Fruit fly (Drosophila melanogaster) whole organism, embryonic: ENCODE data around the gene CG13046.
A peak's percentile ranks its signal among the peaks of the same experiment; 100 is the strongest.

Source experiments
- B-H1 ChIP-seq: fragments of 200-800 bp; sonication (Bioruptor generic); IDR thresholded peaks from 3 replicates; pipeline ENCODE4 v1.3.6; 2022; ENCODE audit warnings: missing biosample characterization, missing genetic modification characterization
- CG10366 ChIP-seq: fragments of 200-800 bp; sonication (Bioruptor generic); IDR thresholded peaks from 2 replicates; pipeline ENCODE4 v1.3.6; 2022; ENCODE audit warnings: missing biosample characterization, missing genetic modification characterization
- CG11504 ChIP-seq: fragments of 200-800 bp; sonication (Bioruptor generic); optimal IDR thresholded peaks from 3 replicates; lab custom pipeline; 2019; ENCODE audit warnings: missing biosample characterization, mild to moderate bottlenecking, missing genetic modification characterization, moderate library complexity
- CG12219 ChIP-seq: fragments of 200-800 bp; sonication (Bioruptor generic); optimal IDR thresholded peaks from 3 replicates; lab custom pipeline; 2018; ENCODE audit warnings: missing biosample characterization, mild to moderate bottlenecking, missing genetic modification characterization
- CG12236 ChIP-seq: fragments of 200-800 bp; sonication (Bioruptor generic); optimal IDR thresholded peaks from 2 replicates; lab custom pipeline; 2016; ENCODE audit warnings: missing biosample characterization, missing genetic modification characterization
- CG15269 ChIP-seq: fragments of 200-800 bp; sonication (Bioruptor generic); optimal IDR thresholded peaks from 2 replicates; lab custom pipeline; 2018; ENCODE audit warnings: missing biosample characterization, mild to moderate bottlenecking, missing genetic modification characterization, moderate library complexity
- CG16863 ChIP-seq: fragments of 200-800 bp; sonication (Bioruptor generic); optimal IDR thresholded peaks from 3 replicates; lab custom pipeline; 2016; ENCODE audit warnings: missing biosample characterization, missing genetic modification characterization
- CG2678 ChIP-seq: fragments of 200-800 bp; sonication (Bioruptor generic); optimal IDR thresholded peaks from 3 replicates; lab custom pipeline; 2019; ENCODE audit warnings: missing biosample characterization, mild to moderate bottlenecking, missing genetic modification characterization, moderate library complexity
- CG31441 ChIP-seq: fragments of 200-800 bp; sonication (Bioruptor generic); IDR thresholded peaks from 2 replicates; pipeline ENCODE4 v1.3.6; 2022; ENCODE audit warnings: missing biosample characterization, missing genetic modification characterization
- CG3281 ChIP-seq: fragments of 200-800 bp; sonication (Bioruptor generic); optimal IDR thresholded peaks from 3 replicates; lab custom pipeline; 2017; ENCODE audit warnings: missing biosample characterization, mild to moderate bottlenecking, missing genetic modification characterization
- CG4707 ChIP-seq: fragments of 200-800 bp; sonication (Bioruptor generic); optimal IDR thresholded peaks from 2 replicates; lab custom pipeline; 2018; ENCODE audit warnings: missing biosample characterization, mild to moderate bottlenecking, missing genetic modification characterization, moderate library complexity
- CG4854 ChIP-seq: fragments of 200-800 bp; sonication (Bioruptor generic); optimal IDR thresholded peaks from 2 replicates; lab custom pipeline; 2016; ENCODE audit warnings: missing biosample characterization, missing genetic modification characterization, inconsistent platforms
- CG5953 ChIP-seq: fragments of 200-800 bp; sonication (Bioruptor generic); IDR thresholded peaks from 2 replicates; pipeline ENCODE4 v1.3.6; 2022; ENCODE audit warnings: missing biosample characterization, missing genetic modification characterization
- CG7839 ChIP-seq: fragments of 200-800 bp; sonication (Bioruptor generic); optimal IDR thresholded peaks from 3 replicates; lab custom pipeline; 2018; ENCODE audit warnings: missing biosample characterization, mild to moderate bottlenecking, missing genetic modification characterization, moderate library complexity
- CG8281 ChIP-seq: fragments of 200-800 bp; sonication (Bioruptor generic); optimal IDR thresholded peaks from 2 replicates; lab custom pipeline; 2018; ENCODE audit warnings: missing biosample characterization, mild to moderate bottlenecking, missing genetic modification characterization, moderate library complexity
- CoRest ChIP-seq: fragments of 200-800 bp; sonication (Bioruptor generic); optimal IDR thresholded peaks from 3 replicates; lab custom pipeline; 2018; ENCODE audit warnings: missing biosample characterization, mild to moderate bottlenecking, missing genetic modification characterization, moderate library complexity
- Deaf1 ChIP-seq: fragments of 200-800 bp; optimal IDR thresholded peaks from 3 replicates; lab custom pipeline; 2019; ENCODE audit warnings: missing biosample characterization, mild to moderate bottlenecking, missing genetic modification characterization, moderate library complexity
- Doc2 ChIP-seq: fragments of 200-800 bp; sonication (Bioruptor generic); IDR thresholded peaks from 2 replicates; pipeline ENCODE4 v1.3.6; 2022; ENCODE audit warnings: missing biosample characterization, missing genetic modification characterization
- Eip74EF ChIP-seq, 2 experiments: fragments of 200-800 bp in 1 of 2; fragments of >200 bp in 1 of 2; sonication (Bioruptor generic) in 1 of 2; optimal IDR thresholded peaks; 2 replicates each; lab custom pipeline; 2017 to 2019; ENCODE audit warnings: missing biosample characterization in 2 of 2, missing genetic modification characterization in 2 of 2, mild to moderate bottlenecking in 1 of 2, moderate library complexity in 1 of 2
- Fer2 ChIP-seq: fragments of 200-800 bp; sonication (Bioruptor generic); optimal IDR thresholded peaks from 2 replicates; lab custom pipeline; 2018; ENCODE audit warnings: missing biosample characterization, mild to moderate bottlenecking, missing genetic modification characterization, moderate library complexity
- H2.0 ChIP-seq: fragments of 200-800 bp; sonication (Bioruptor generic); IDR thresholded peaks from 2 replicates; pipeline ENCODE4 v1.3.6; 2022; ENCODE audit warnings: missing biosample characterization, missing genetic modification characterization
- HmgZ ChIP-seq: fragments of 200-800 bp; sonication (Bioruptor generic); optimal IDR thresholded peaks from 2 replicates; lab custom pipeline; 2018; ENCODE audit warnings: missing biosample characterization, mild to moderate bottlenecking, missing genetic modification characterization
- Hr51 ChIP-seq, 2 experiments: fragments of 200-800 bp; sonication (Bioruptor generic); optimal IDR thresholded peaks; 2 replicates in 1 of 2; 3 replicates in 1 of 2; lab custom pipeline; 2016 to 2018; ENCODE audit warnings: missing biosample characterization in 2 of 2, missing genetic modification characterization in 2 of 2, mild to moderate bottlenecking in 1 of 2, moderate library complexity in 1 of 2
- MBD-R2 ChIP-seq: fragments of 200-800 bp; sonication (Bioruptor generic); IDR thresholded peaks from 2 replicates; pipeline ENCODE4 v1.3.6; 2022; ENCODE audit warnings: missing biosample characterization, missing genetic modification characterization
- MTF-1 ChIP-seq: fragments of 200-800 bp; sonication (Bioruptor generic); optimal IDR thresholded peaks from 2 replicates; lab custom pipeline; 2018; ENCODE audit warnings: missing biosample characterization, mild to moderate bottlenecking, missing genetic modification characterization, borderline replicate concordance
- Oli ChIP-seq: fragments of 200-800 bp; sonication (Bioruptor generic); optimal IDR thresholded peaks from 2 replicates; lab custom pipeline; 2018; ENCODE audit warnings: missing biosample characterization, mild to moderate bottlenecking, missing genetic modification characterization, moderate library complexity
- PHDP ChIP-seq: fragments of 200-800 bp; sonication (Bioruptor generic); optimal IDR thresholded peaks from 3 replicates; lab custom pipeline; 2018; ENCODE audit warnings: missing biosample characterization, mild to moderate bottlenecking, missing genetic modification characterization, moderate library complexity
- Ptx1 ChIP-seq: fragments of 200-800 bp; sonication (Bioruptor generic); IDR thresholded peaks from 2 replicates; pipeline ENCODE4 v1.3.6; 2022; ENCODE audit warnings: missing biosample characterization, missing genetic modification characterization
- Scr ChIP-seq: fragments of 200-800 bp; sonication (Bioruptor generic); IDR thresholded peaks from 2 replicates; pipeline ENCODE4 v1.3.6; 2022; ENCODE audit warnings: missing biosample characterization, missing genetic modification characterization; ENCODE audit not compliant: partially characterized antibody
- Sox100B ChIP-seq: fragments of 200-800 bp; sonication (Bioruptor generic); optimal IDR thresholded peaks from 3 replicates; lab custom pipeline; 2018; ENCODE audit warnings: missing biosample characterization, mild to moderate bottlenecking, missing genetic modification characterization
- Sox102F ChIP-seq: fragments of 200-800 bp; sonication (Bioruptor generic); optimal IDR thresholded peaks from 2 replicates; lab custom pipeline; 2018; ENCODE audit warnings: missing biosample characterization, mild to moderate bottlenecking, missing genetic modification characterization, moderate library complexity
- Taf1 ChIP-seq: fragments of 200-800 bp; sonication (Bioruptor generic); IDR thresholded peaks from 2 replicates; pipeline ENCODE4 v1.3.6; 2022; ENCODE audit warnings: missing biosample characterization, missing genetic modification characterization
- Usf ChIP-seq: fragments of 200-800 bp; sonication (Bioruptor generic); optimal IDR thresholded peaks from 2 replicates; lab custom pipeline; 2017; ENCODE audit warnings: missing genotype, missing biosample characterization, missing genetic modification characterization
- abd-A ChIP-seq: fragments of 200-800 bp; sonication (Bioruptor generic); optimal IDR thresholded peaks from 3 replicates; lab custom pipeline; 2019; ENCODE audit warnings: missing biosample characterization, mild to moderate bottlenecking, missing genetic modification characterization, moderate library complexity
- dati ChIP-seq: fragments of 200-800 bp; sonication (Bioruptor generic); IDR thresholded peaks from 2 replicates; pipeline ENCODE4 v1.3.6; 2022; ENCODE audit warnings: missing biosample characterization, missing genetic modification characterization
- dmrt99B ChIP-seq: fragments of 200-800 bp; sonication (Bioruptor generic); optimal IDR thresholded peaks from 2 replicates; lab custom pipeline; 2018; ENCODE audit warnings: missing biosample characterization, mild to moderate bottlenecking, missing genetic modification characterization, moderate library complexity
- dysf ChIP-seq: fragments of 200-800 bp; sonication (Bioruptor generic); IDR thresholded peaks from 3 replicates; pipeline ENCODE4 v1.3.6; 2022; ENCODE audit warnings: missing biosample characterization, missing genetic modification characterization
- eyg ChIP-seq: fragments of 200-800 bp; sonication (Bioruptor generic); optimal IDR thresholded peaks from 3 replicates; lab custom pipeline; 2016; ENCODE audit warnings: missing biosample characterization, missing genetic modification characterization
- gem ChIP-seq: fragments of 200-800 bp; sonication (Bioruptor generic); optimal IDR thresholded peaks from 2 replicates; lab custom pipeline; 2019; ENCODE audit warnings: missing biosample characterization, mild to moderate bottlenecking, missing genetic modification characterization, moderate library complexity
- ham ChIP-seq: fragments of 200-800 bp; sonication (Bioruptor generic); IDR thresholded peaks from 2 replicates; pipeline ENCODE4 v1.3.6; 2022; ENCODE audit warnings: missing biosample characterization, missing genetic modification characterization
- hkb ChIP-seq, 2 experiments: fragments of 200-800 bp in 1 of 2; fragments of >200 bp in 1 of 2; sonication (Bioruptor generic) in 1 of 2; IDR thresholded peaks in 1 of 2; optimal IDR thresholded peaks in 1 of 2; 2 replicates each; pipeline versions ENCODE4 v1.3.6 to Lab custom; 2017 to 2022; ENCODE audit warnings: missing biosample characterization in 1 of 2, missing genetic modification characterization in 1 of 2
- prd ChIP-seq, 3 experiments: fragments of >200 bp in 2 of 3; fragments of 200-800 bp in 1 of 3; sonication (Bioruptor generic) in 1 of 3; optimal IDR thresholded peaks in 2 of 3; IDR thresholded peaks in 1 of 3; 2 replicates in 2 of 3; 3 replicates in 1 of 3; pipeline versions ENCODE4 v1.3.6 to Lab custom; 2017 to 2022; ENCODE audit warnings: missing biosample characterization in 1 of 3, missing genetic modification characterization in 1 of 3
- row ChIP-seq: fragments of 200-800 bp; sonication (Bioruptor generic); IDR thresholded peaks from 3 replicates; pipeline ENCODE4 v1.3.6; 2022; ENCODE audit warnings: missing biosample characterization, missing genetic modification characterization
- tap ChIP-seq: fragments of 200-800 bp; optimal IDR thresholded peaks from 3 replicates; lab custom pipeline; 2019; ENCODE audit warnings: missing biosample characterization, mild to moderate bottlenecking, missing genetic modification characterization, moderate library complexity
- tio ChIP-seq: fragments of 200-800 bp; sonication (Bioruptor generic); optimal IDR thresholded peaks from 2 replicates; lab custom pipeline; 2017; ENCODE audit warnings: missing biosample characterization, missing genetic modification characterization, inconsistent platforms
- unpg ChIP-seq: fragments of 200-800 bp; sonication (Bioruptor generic); optimal IDR thresholded peaks from 3 replicates; lab custom pipeline; 2018; ENCODE audit warnings: missing biosample characterization, mild to moderate bottlenecking, missing genetic modification characterization, moderate library complexity
- yki ChIP-seq: fragments of >200 bp; optimal IDR thresholded peaks from 3 replicates; lab custom pipeline; 2018

The CG13046 gene

dm6 chr3L:16305820-16306650 lies 17.8 kb upstream of the CG13046 start, which contains the start of the genes CG13043 and CG13063:
Gene CG13043 (minus strand): TSS chr3L:16305870.
Gene CG13063 (plus strand): TSS chr3L:16306600.
- TF ChIP-seq Scr (no peak), CG10366 (no peak), tio (GFP tag; lab: Kevin White, UChicago) (no peak), Usf (GFP tag; lab: Kevin White, UChicago) (no peak), Sox100B (GFP tag; lab: Kevin White, UChicago) (peak; percentile 32), CG4854 (GFP tag; lab: Kevin White, UChicago) (no peak), abd-A (tag; lab: Kevin White, UChicago) (no peak), PHDP (tag; lab: Kevin White, UChicago) (peak; percentile 3), Fer2 (no peak), B-H1 (no peak), CG2678 (tag; lab: Kevin White, UChicago) (peak; percentile 42), row (GFP tag; lab: Robert Waterston, UW) (peak; percentile 41; the same call in 1 of the 3 replicates), CG12219 (GFP tag; lab: Kevin White, UChicago) (no peak), H2.0 (GFP tag; lab: Robert Waterston, UW) (0 out of 2 replicates have a peak, but pooled peaks have one; percentile 17), CG8281 (no peak), dati (no peak), CG11504 (tag; lab: Kevin White, UChicago) (peak; percentile 59), prd (optimal IDR thresholded peaks at IDR 0.05; lab: Kevin White, UChicago) (no peak), prd (GFP tag; IDR thresholded peaks at IDR 0.05; lab: Robert Waterston, UW) (no peak), ham (no peak), dysf (GFP tag; lab: Robert Waterston, UW) (0 out of 3 replicates have a peak, but pooled peaks have one; percentile 31), HmgZ (tag; lab: Kevin White, UChicago) (no peak), MTF-1 (GFP tag; lab: Kevin White, UChicago) (no peak), Eip74EF (GFP tag; optimal IDR thresholded peaks at IDR 0.05; lab: Kevin White, UChicago) (peak in 1 of 2 experiments; percentile 5), Doc2 (GFP tag; lab: Robert Waterston, UW) (no peak), MBD-R2 (GFP tag; lab: Robert Waterston, UW) (no peak), CG15269 (peak; percentile 41), CG3281 (GFP tag; lab: Kevin White, UChicago) (no peak), dmrt99B (tag; lab: Kevin White, UChicago) (peak; percentile 2), hkb (optimal IDR thresholded peaks at IDR 0.05; lab: Kevin White, UChicago) (no peak), hkb (GFP tag; IDR thresholded peaks at IDR 0.05; lab: Robert Waterston, UW) (0 out of 2 replicates have a peak, but pooled peaks have one; percentile 25), Taf1 (GFP tag; lab: Robert Waterston, UW) (no peak), CG4707 (no peak), CoRest (tag; lab: Kevin White, UChicago) (peak; percentile 7), Ptx1 (GFP tag; lab: Robert Waterston, UW) (peak; percentile 35; the same call in 1 of the 2 replicates), tap (peak; percentile 22), CG12236 (GFP tag; lab: Kevin White, UChicago) (no peak), Hr51 (GFP tag; optimal IDR thresholded peaks at IDR 0.05; lab: Kevin White, UChicago) (peak in 1 of 2 experiments; percentile 37), Deaf1 (tag; lab: Kevin White, UChicago) (peak; percentile 18), CG7839 (tag; lab: Kevin White, UChicago) (peak; percentile 26), Oli (tag; lab: Kevin White, UChicago) (peak; percentile 22), CG5953 (no peak), CG31441 (GFP tag; lab: Robert Waterston, UW) (0 out of 2 replicates have a peak, but pooled peaks have one; percentile 23), Sox102F (GFP tag; lab: Kevin White, UChicago) (peak; percentile 35), unpg (GFP tag; lab: Kevin White, UChicago) (peak; percentile 42), gem (tag; lab: Kevin White, UChicago) (peak; percentile 59), eyg (GFP tag; lab: Kevin White, UChicago) (no peak), yki (no peak), CG16863 (GFP tag; lab: Kevin White, UChicago) (no peak)
